Worm (Caenorhabditis elegans): ENCODE measurements around the gene Y1A5A.1.

Y1A5A.1 gene

ce11 chrIII:3984049-3984484, 2.4 kb downstream of the Y1A5A.1 start (continued):
- TF ChIP-seq lir-3 (tag; optimal IDR thresholded peaks at IDR 0.05) (no peak), spr-3 (GFP tag; optimal IDR thresholded peaks at IDR 0.05) (no peak), zfp-2 (tag; optimal IDR thresholded peaks at IDR 0.05) (no peak), spr-1 (tag; optimal IDR thresholded peaks at IDR 0.05) (no peak), unc-62 (GFP tag; optimal IDR thresholded peaks at IDR 0.05 in 1 of 2) (no peak), unc-62 (tag; optimal IDR thresholded peaks at IDR 0.05) (no peak), unc-39 (tag; optimal IDR thresholded peaks at IDR 0.05) (no peak), daf-12 (tag; optimal IDR thresholded peaks at IDR 0.05) (no peak), lin-38 (GFP tag; IDR thresholded peaks at IDR 0.05) (no peak), nhr-48 (tag; optimal IDR thresholded peaks at IDR 0.05) (no peak), dmd-8 (GFP tag; IDR thresholded peaks at IDR 0.05) (no peak), rbr-2 (tag; optimal IDR thresholded peaks at IDR 0.05) (peak; percentile 76), lin-39 (tag; optimal IDR thresholded peaks at IDR 0.05) (no peak), dmd-6 (GFP tag; IDR thresholded peaks at IDR 0.05) (peak; percentile 39), zfp-3 (GFP tag; conservative IDR thresholded peaks at IDR 0.05) (no peak), daf-8 (GFP tag; IDR thresholded peaks at IDR 0.05) (no peak), mes-2 (tag; optimal IDR thresholded peaks at IDR 0.05; ENCODE audit: poor library complexity, severe bottlenecking) (no peak), gei-8 (GFP tag; optimal IDR thresholded peaks at IDR 0.05) (no peak), daf-19 (GFP tag; conservative IDR thresholded peaks at IDR 0.05) (no peak), snpc-1.2 (GFP tag; IDR thresholded peaks at IDR 0.05) (no peak), Y48G9A.11 (GFP tag; IDR thresholded peaks at IDR 0.05) (no peak), nhr-102 (tag; optimal IDR thresholded peaks at IDR 0.05) (no peak), nhr-10 (tag; optimal IDR thresholded peaks at IDR 0.05) (no peak), zip-2 (tag; optimal IDR thresholded peaks at IDR 0.05) (no peak), zip-11 (GFP tag; IDR thresholded peaks at IDR 0.05) (no peak), mep-1 (tag; optimal IDR thresholded peaks at IDR 0.05) (peak; percentile 43), egl-43 (GFP tag; IDR thresholded peaks at IDR 0.05) (0 out of 2 replicates have a peak, but pooled peaks have one; percentile 27), hmg-1.1 (GFP tag; IDR thresholded peaks at IDR 0.05) (peak; percentile 56), mdt-29 (GFP tag; IDR thresholded peaks at IDR 0.05) (no peak), zag-1 (tag; optimal IDR thresholded peaks at IDR 0.05) (no peak), pqm-1 (tag; optimal IDR thresholded peaks at IDR 0.05) (no peak), Y5F2A.4 (GFP tag; optimal IDR thresholded peaks at IDR 0.05) (no peak), nhr-42 (GFP tag; IDR thresholded peaks at IDR 0.05) (no peak), set-16 (GFP tag; IDR thresholded peaks at IDR 0.05) (peak; percentile 72), dmd-9 (GFP tag; IDR thresholded peaks at IDR 0.05) (no peak), mxl-3 (GFP tag; optimal IDR thresholded peaks at IDR 0.05) (peak; percentile 75), ceh-62 (tag; optimal IDR thresholded peaks at IDR 0.05) (no peak), D1046.2 (GFP tag; IDR thresholded peaks at IDR 0.05) (no peak), lim-7 (GFP tag; IDR thresholded peaks at IDR 0.05) (no peak), lin-1 (GFP tag; IDR thresholded peaks at IDR 0.05) (no peak), sdz-12 (GFP tag; optimal IDR thresholded peaks at IDR 0.05) (no peak), duxl-1 (tag; optimal IDR thresholded peaks at IDR 0.05; ENCODE audit: poor library complexity) (no peak), ceh-82 (tag; optimal IDR thresholded peaks at IDR 0.05) (no peak), nhr-76 (tag; optimal IDR thresholded peaks at IDR 0.05) (no peak), php-3 (GFP tag; IDR thresholded peaks at IDR 0.05) (no peak), unc-130 (GFP tag; optimal IDR thresholded peaks at IDR 0.05) (no peak), madf-9 (GFP tag; conservative IDR thresholded peaks at IDR 0.05) (peak; percentile 86), egl-27 (tag; optimal IDR thresholded peaks at IDR 0.05) (no peak), skn-1 (tag; optimal IDR thresholded peaks at IDR 0.05) (no peak), R02D3.7 (tag; optimal IDR thresholded peaks at IDR 0.05) (no peak), nhr-25 (tag; optimal IDR thresholded peaks at IDR 0.05; ENCODE audit: borderline replicate concordance, insufficient read depth) (no peak), madf-5 (GFP tag; IDR thresholded peaks at IDR 0.05) (no peak), F44E2.7 (GFP tag; IDR thresholded peaks at IDR 0.05) (no peak)
